Worm (Caenorhabditis elegans): Measurements from ENCODE around the gene Y39G8B.13.

DNA sequence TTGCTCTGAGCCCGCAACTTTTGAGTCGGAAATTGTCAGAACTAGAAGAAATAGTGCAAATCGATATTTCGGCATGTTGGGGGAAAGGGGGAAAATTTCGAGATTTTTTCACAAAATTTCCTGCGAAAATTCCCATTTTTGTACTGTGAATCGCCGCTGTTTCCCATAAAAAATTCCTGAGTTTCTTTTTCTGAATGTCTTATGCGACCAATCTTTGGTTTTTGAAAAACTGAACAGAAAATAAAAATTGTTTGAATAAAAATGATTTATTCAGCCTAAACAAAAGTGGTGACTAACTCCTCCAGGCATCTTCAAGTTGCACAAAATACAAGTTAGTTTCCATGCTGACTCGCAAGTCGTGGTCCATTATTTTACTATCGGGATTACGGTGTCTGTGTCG lies 16.6 kb downstream of the Y39G8B.13 start, which contains the start of gene W07G1.7:
- TF ChIP-seq snpc-4 (tag; optimal IDR thresholded peaks at IDR 0.05) (no peak), ztf-11 (tag; optimal IDR thresholded peaks at IDR 0.05) (no peak), tlp-1 (tag; optimal IDR thresholded peaks at IDR 0.05) (no peak), nhr-90 (tag; optimal IDR thresholded peaks at IDR 0.05; ENCODE audit: poor library complexity) (no peak), elt-3 (tag; optimal IDR thresholded peaks at IDR 0.05) (no peak), sox-4 (tag; optimal IDR thresholded peaks at IDR 0.05) (no peak), lin-39 (tag; optimal IDR thresholded peaks at IDR 0.05) (no peak), nhr-12 (tag; optimal IDR thresholded peaks at IDR 0.05) (no peak), aha-1 (tag; optimal IDR thresholded peaks at IDR 0.05) (no peak), ama-1 (optimal IDR thresholded peaks at IDR 0.05) (no peak), ceh-82 (tag; optimal IDR thresholded peaks at IDR 0.05) (no peak), unc-98 (GFP tag; IDR thresholded peaks at IDR 0.05) (no peak), tbx-2 (tag; optimal IDR thresholded peaks at IDR 0.05) (no peak)
